Worm (Caenorhabditis elegans): ENCODE measurements around the gene F13E9.19.

Gene F13E9.19

ce11 chrIV:10876844-10877243 is 22.4 kb upstream of the F13E9.19 start, which contains the start of gene fipr-14:
fipr-14 (plus strand) TSS chrIV:10877144.
- TF ChIP-seq dox-1 (GFP tag; IDR thresholded peaks at IDR 0.05) (no peak), hlh-26 (GFP tag; conservative IDR thresholded peaks at IDR 0.05) (no peak), rcor-1 (GFP tag; IDR thresholded peaks at IDR 0.05) (no peak), madf-10 (tag; optimal IDR thresholded peaks at IDR 0.05) (no peak), madf-3 (GFP tag; IDR thresholded peaks at IDR 0.05) (no peak), C17E4.6 (GFP tag; IDR thresholded peaks at IDR 0.05) (no peak), tbp1 (GFP tag; optimal IDR thresholded peaks at IDR 0.05) (no peak), attf-5 (GFP tag; optimal IDR thresholded peaks at IDR 0.05) (no peak), cebp-1 (GFP tag; IDR thresholded peaks at IDR 0.05) (no peak), cebp-1 (tag; optimal IDR thresholded peaks at IDR 0.05) (no peak), ztf-28 (GFP tag; IDR thresholded peaks at IDR 0.05) (no peak), aptf-2 (GFP tag; conservative IDR thresholded peaks at IDR 0.05) (no peak), ets-4 (GFP tag; optimal IDR thresholded peaks at IDR 0.05) (no peak), sea-2 (GFP tag; IDR thresholded peaks at IDR 0.05) (no peak), ceh-40 (GFP tag; IDR thresholded peaks at IDR 0.05) (no peak), ama-1 (optimal IDR thresholded peaks at IDR 0.05) (no peak), ama-1 (GFP tag; optimal IDR thresholded peaks at IDR 0.05) (no peak)

- TF ChIP-seq aptf-2 (GFP tag; conservative IDR thresholded peaks at IDR 0.05) (no peak), rcor-1 (GFP tag; IDR thresholded peaks at IDR 0.05) (no peak), akir-1 (GFP tag; optimal IDR thresholded peaks at IDR 0.05) (no peak), Y67H2A.10 (GFP tag; conservative IDR thresholded peaks at IDR 0.05) (no peak), nhr-90 (tag; optimal IDR thresholded peaks at IDR 0.05) (no peak), dpl-1 (GFP tag; optimal IDR thresholded peaks at IDR 0.05) (no peak), lsl-1 (GFP tag; optimal IDR thresholded peaks at IDR 0.05) (no peak)
Measured at ce11 chrIV:10879542-10879941, 19.7 kb upstream of the F13E9.19 start, which contains the start of gene sdz-13. sdz-13 (minus strand) TSS chrIV:10879642.

- TF ChIP-seq F49E8.2 (tag; optimal IDR thresholded peaks at IDR 0.05; ENCODE audit: insufficient read depth) (no peak), Y56A3A.18 (GFP tag; IDR thresholded peaks at IDR 0.05) (no peak), T26A5.8 (tag; optimal IDR thresholded peaks at IDR 0.05) (no peak), cebp-2 (GFP tag; IDR thresholded peaks at IDR 0.05) (no peak), dox-1 (GFP tag; IDR thresholded peaks at IDR 0.05) (no peak), attf-6 (GFP tag; IDR thresholded peaks at IDR 0.05) (no peak), mel-28 (tag; optimal IDR thresholded peaks at IDR 0.05; ENCODE audit: borderline replicate concordance) (no peak), Y53G8AR.9 (GFP tag; conservative IDR thresholded peaks at IDR 0.05) (no peak), Y95B8A.8 (GFP tag; IDR thresholded peaks at IDR 0.05) (no peak), let-607 (tag; optimal IDR thresholded peaks at IDR 0.05) (no peak), egl-44 (GFP tag; IDR thresholded peaks at IDR 0.05) (no peak), nfyb-1 (GFP tag; IDR thresholded peaks at IDR 0.05) (no peak), dpl-1 (GFP tag; optimal IDR thresholded peaks at IDR 0.05) (no peak), nfya-2 (GFP tag; IDR thresholded peaks at IDR 0.05) (no peak), akir-1 (GFP tag; optimal IDR thresholded peaks at IDR 0.05) (no peak), attf-3 (GFP tag; conservative IDR thresholded peaks at IDR 0.05) (no peak)
Measured at ce11 chrIV:10880264-10880663, 18.9 kb upstream of the F13E9.19 start, which contains the start of gene fipr-15. fipr-15 (plus strand) TSS chrIV:10880564.

- no peak for TF ChIP-seq F39B2.1 (GFP tag; IDR thresholded peaks at IDR 0.05)
- TF ChIP-seq lin-40 (tag; optimal IDR thresholded peaks at IDR 0.05) = no peak
- TF ChIP-seq ets-4 (GFP tag; optimal IDR thresholded peaks at IDR 0.05) = no peak
- TF ChIP-seq F57C9.4 (tag; optimal IDR thresholded peaks at IDR 0.05) = no peak
- no peak for TF ChIP-seq madf-6 (GFP tag; IDR thresholded peaks at IDR 0.05)
- TF ChIP-seq sea-2 (GFP tag; IDR thresholded peaks at IDR 0.05) = no peak
- TF ChIP-seq sptf-2 (GFP tag; optimal IDR thresholded peaks at IDR 0.05) = no peak
- TF ChIP-seq lag-1 (GFP tag; IDR thresholded peaks at IDR 0.05) = no peak
- no peak for TF ChIP-seq T07F8.4 (tag; optimal IDR thresholded peaks at IDR 0.05)
- no peak for TF ChIP-seq ztf-28 (GFP tag; IDR thresholded peaks at IDR 0.05)
Measured at ce11 chrIV:10881230-10881629, 18.0 kb upstream of the F13E9.19 start, which contains the start of gene F13E9.13. F13E9.13 (plus strand) TSS chrIV:10881546.

Data from whole organism, young adult.